Worm (Caenorhabditis elegans) whole organism, early embryonic: ENCODE data around the gene mom-2.
"Not testable (repeated sequence)": the region's sequence is repeated elsewhere in the genome, so short reads cannot be mapped to it uniquely, and the experiment has no call there.

Source experiments
- B0310.2 ChIP-seq: sonication (generic microtip); optimal IDR thresholded peaks from 2 replicates; lab custom pipeline; 2016; ENCODE audit warnings: mild to moderate bottlenecking, missing genetic modification characterization, missing compliant biosample characterization
- F13C5.2 ChIP-seq: sonication (generic microtip); optimal IDR thresholded peaks from 2 replicates; lab custom pipeline; 2017; ENCODE audit warnings: mild to moderate bottlenecking, missing genetic modification characterization, inconsistent platforms, missing compliant biosample characterization
- aly-1 ChIP-seq: sonication (generic microtip); optimal IDR thresholded peaks from 2 replicates; lab custom pipeline; 2016; ENCODE audit warnings: missing genetic modification characterization, missing compliant biosample characterization
- ama-1 ChIP-seq: fragments of 150-350 bp; optimal IDR thresholded peaks from 2 replicates; lab custom pipeline; 2014
- ceh-13 ChIP-seq: fragments of 200-800 bp; sonication (Bioruptor generic); optimal IDR thresholded peaks from 2 replicates; lab custom pipeline; 2018; ENCODE audit warnings: mild to moderate bottlenecking, missing genetic modification characterization, missing compliant biosample characterization
- ceh-36 ChIP-seq: sonication (generic microtip); optimal IDR thresholded peaks from 2 replicates; lab custom pipeline; 2016; ENCODE audit warnings: missing genetic modification characterization, inconsistent platforms, missing compliant biosample characterization
- ets-7 ChIP-seq: sonication (generic microtip); optimal IDR thresholded peaks from 2 replicates; lab custom pipeline; 2016; ENCODE audit warnings: missing genotype, missing genetic modification characterization, missing compliant biosample characterization
- flt-1 ChIP-seq: fragments of 200-800 bp; sonication (Bioruptor generic); IDR thresholded peaks from 2 replicates; pipeline ENCODE4 v1.3.6; 2022; ENCODE audit warnings: missing genetic modification characterization, missing compliant biosample characterization
- hmbx-1 ChIP-seq: sonication (generic microtip); optimal IDR thresholded peaks from 2 replicates; lab custom pipeline; 2016; ENCODE audit warnings: mild to moderate bottlenecking, missing genetic modification characterization, missing compliant biosample characterization
- hmg-4 ChIP-seq: fragments of 200-800 bp; sonication (Bioruptor generic); optimal IDR thresholded peaks from 2 replicates; lab custom pipeline; 2018; ENCODE audit warnings: mild to moderate bottlenecking, missing genetic modification characterization, missing compliant biosample characterization
- hnd-1 ChIP-seq: sonication (generic microtip); optimal IDR thresholded peaks from 2 replicates; lab custom pipeline; 2016; ENCODE audit warnings: missing genetic modification characterization, missing compliant biosample characterization
- pes-1 ChIP-seq: fragments of 200-800 bp; sonication (Bioruptor generic); IDR thresholded peaks from 2 replicates; pipeline ENCODE4 v1.3.6; 2022; ENCODE audit warnings: missing genetic modification reagents, missing genetic modification characterization, missing compliant biosample characterization
- scrt-1 ChIP-seq: fragments of 200-800 bp; sonication (Bioruptor generic); IDR thresholded peaks from 2 replicates; pipeline ENCODE4 v1.3.6; 2022; ENCODE audit warnings: missing genetic modification characterization, missing compliant biosample characterization
- sea-1 ChIP-seq: fragments of 200-800 bp; sonication (Bioruptor generic); conservative IDR thresholded peaks from 2 replicates; pipeline ENCODE4 v1.3.6; 2022; ENCODE audit warnings: missing genetic modification characterization, missing compliant biosample characterization
- tbx-11 ChIP-seq: fragments of 200-800 bp; sonication (Bioruptor generic); IDR thresholded peaks from 2 replicates; pipeline ENCODE4 v1.3.6; 2022; ENCODE audit warnings: missing genetic modification characterization, missing compliant biosample characterization
- tbx-37 ChIP-seq: fragments of 200-800 bp; sonication (Bioruptor generic); conservative IDR thresholded peaks from 2 replicates; pipeline ENCODE4 v1.3.6; 2022; ENCODE audit warnings: missing genetic modification reagents, missing genetic modification characterization, missing compliant biosample characterization
- tra-4 ChIP-seq: sonication (generic microtip); optimal IDR thresholded peaks from 2 replicates; lab custom pipeline; 2017; ENCODE audit warnings: missing genetic modification characterization, missing compliant biosample characterization

Gene mom-2

ce11 chrV:8325906-8326305, 29.9 kb upstream of the mom-2 start:
- TF ChIP-seq flt-1 (no peak), ceh-13 (GFP tag; lab: Kevin White, UChicago) (no peak), tbx-11 (no peak), scrt-1 (GFP tag; lab: Robert Waterston, UW) (no peak), ama-1 (lab: Kevin White, UChicago) (no peak)

- no peak for TF ChIP-seq tbx-37 (GFP tag; lab: Robert Waterston, UW)
- TF ChIP-seq F13C5.2 (tag; lab: Kevin White, UChicago): no peak
- TF ChIP-seq tbx-11: no peak
- TF ChIP-seq flt-1: no peak
- TF ChIP-seq scrt-1 (GFP tag; lab: Robert Waterston, UW): no peak
- TF ChIP-seq hnd-1 (tag; lab: Kevin White, UChicago): no peak
- TF ChIP-seq ceh-36 (tag; lab: Kevin White, UChicago): no peak
- no peak for TF ChIP-seq sea-1 (GFP tag; lab: Robert Waterston, UW)
- no peak for TF ChIP-seq hmbx-1 (tag; lab: Kevin White, UChicago)
- no peak for TF ChIP-seq ama-1 (lab: Kevin White, UChicago)
- no peak for TF ChIP-seq hmg-4 (GFP tag; lab: Kevin White, UChicago)
- no peak for TF ChIP-seq B0310.2 (tag; lab: Kevin White, UChicago)
- no peak for TF ChIP-seq pes-1 (GFP tag; lab: Robert Waterston, UW)
- TF ChIP-seq tra-4: no peak
Measured at ce11 chrV:8327080-8327479, 28.7 kb upstream of the mom-2 start.

- 0 out of 2 replicates have a peak, but pooled peaks have one; percentile 47 for TF ChIP-seq scrt-1 (GFP tag; lab: Robert Waterston, UW)
Measured at ce11 chrV:8329390-8329789, 26.4 kb upstream of the mom-2 start.

DNA sequence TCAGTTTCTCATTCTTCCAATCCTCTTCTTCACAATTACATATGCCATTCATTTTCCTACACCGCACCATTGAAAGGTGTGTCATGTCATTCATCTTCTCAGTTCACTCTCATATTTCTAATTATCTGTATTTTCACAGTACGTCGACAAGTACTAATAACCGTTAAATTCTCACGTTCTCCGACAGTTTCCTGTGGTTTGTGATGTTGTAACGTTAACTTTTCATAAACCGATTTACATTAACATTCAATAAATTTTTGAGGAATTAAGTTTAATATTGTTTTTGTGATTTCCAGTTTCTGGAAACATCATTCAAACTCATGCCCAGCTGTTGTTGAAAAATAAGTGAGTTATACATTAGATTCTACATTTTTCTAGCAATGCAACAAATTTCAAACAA, 21.4 kb upstream of the mom-2 start, which contains the start of gene tmd-2:
TSS of gene tmd-2 (plus strand) at position 301 of the 400 bp plus-strand sequence.
- TF ChIP-seq ceh-13 (GFP tag; lab: Kevin White, UChicago) (no peak), scrt-1 (GFP tag; lab: Robert Waterston, UW) (no peak), ceh-36 (tag; lab: Kevin White, UChicago) (no peak), hmg-4 (GFP tag; lab: Kevin White, UChicago) (no peak), pes-1 (GFP tag; lab: Robert Waterston, UW) (no peak), tbx-37 (GFP tag; lab: Robert Waterston, UW) (no peak), tbx-11 (no peak), hmbx-1 (tag; lab: Kevin White, UChicago) (no peak), hnd-1 (tag; lab: Kevin White, UChicago) (no peak), F13C5.2 (tag; lab: Kevin White, UChicago) (no peak)

ce11 chrV:8335620-8336019, 20.2 kb upstream of the mom-2 start:
- no peak for TF ChIP-seq ceh-36 (tag; lab: Kevin White, UChicago)
- no peak for TF ChIP-seq hmg-4 (GFP tag; lab: Kevin White, UChicago)
- no peak for TF ChIP-seq ceh-13 (GFP tag; lab: Kevin White, UChicago)
- TF ChIP-seq tbx-37 (GFP tag; lab: Robert Waterston, UW): no peak
- TF ChIP-seq hmbx-1 (tag; lab: Kevin White, UChicago): no peak
- TF ChIP-seq aly-1 (tag; lab: Kevin White, UChicago): no peak
- TF ChIP-seq tra-4: no peak

ce11 chrV:8340924-8341323, 14.9 kb upstream of the mom-2 start, which contains the start of gene C08D8.7:
Gene C08D8.7 (plus strand): TSS chrV:8341224.
- not testable (repeated sequence) for TF ChIP-seq tra-4; B0310.2 (tag; lab: Kevin White, UChicago); aly-1 (tag; lab: Kevin White, UChicago)

- no peak for TF ChIP-seq pes-1 (GFP tag; lab: Robert Waterston, UW)
- TF ChIP-seq tbx-11: no peak
- no peak for TF ChIP-seq ceh-36 (tag; lab: Kevin White, UChicago)
- no peak for TF ChIP-seq B0310.2 (tag; lab: Kevin White, UChicago)
- TF ChIP-seq ceh-13 (GFP tag; lab: Kevin White, UChicago): no peak
- no peak for TF ChIP-seq hnd-1 (tag; lab: Kevin White, UChicago)
- TF ChIP-seq aly-1 (tag; lab: Kevin White, UChicago): no peak
- TF ChIP-seq hmbx-1 (tag; lab: Kevin White, UChicago): no peak
- TF ChIP-seq F13C5.2 (tag; lab: Kevin White, UChicago): no peak
- no peak for TF ChIP-seq scrt-1 (GFP tag; lab: Robert Waterston, UW)
- TF ChIP-seq tbx-37 (GFP tag; lab: Robert Waterston, UW): no peak
- TF ChIP-seq sea-1 (GFP tag; lab: Robert Waterston, UW): no peak
- no peak for TF ChIP-seq flt-1
- no peak for TF ChIP-seq ets-7 (tag; lab: Kevin White, UChicago)
Measured at ce11 chrV:8342416-8342815, 13.4 kb upstream of the mom-2 start.

ce11 chrV:8345436-8345835, 10.4 kb upstream of the mom-2 start, which contains the start of gene C08D8.1:
Gene C08D8.1 (plus strand): TSS chrV:8345759.
- TF ChIP-seq hmg-4 (GFP tag; lab: Kevin White, UChicago) (no peak), ama-1 (lab: Kevin White, UChicago) (no peak), ceh-36 (tag; lab: Kevin White, UChicago) (no peak), sea-1 (GFP tag; lab: Robert Waterston, UW) (no peak), aly-1 (tag; lab: Kevin White, UChicago) (no peak), hmbx-1 (tag; lab: Kevin White, UChicago) (no peak)
